Fruit fly (Drosophila melanogaster): ENCODE data around the gene BicD.

Gene BicD

dm6 chr2L:17514090-17514715 is 41.2 kb upstream of the BicD start (continued):
- TF ChIP-seq PHDP (tag; optimal IDR thresholded peaks at IDR 0.05) = peak; percentile 88
- TF ChIP-seq Usf (GFP tag; optimal IDR thresholded peaks at IDR 0.05) = peak; percentile 57
- peak; percentile 64 for TF ChIP-seq CG7786 (GFP tag; optimal IDR thresholded peaks at IDR 0.05)
- TF ChIP-seq CG18599 (GFP tag; optimal IDR thresholded peaks at IDR 0.05) = peak; percentile 96
- TF ChIP-seq hbn (GFP tag; IDR thresholded peaks at IDR 0.05; ENCODE audit: partially characterized antibody) = no peak
- peak; percentile 63 for TF ChIP-seq Max (GFP tag; optimal IDR thresholded peaks at IDR 0.05)
- no peak for TF ChIP-seq hth (optimal IDR thresholded peaks at IDR 0.05)
- peak; percentile 70 for TF ChIP-seq dimm (GFP tag; IDR thresholded peaks at IDR 0.05)
- peak; percentile 44; the same call in 1 of the 2 replicates for TF ChIP-seq Adf1 (GFP tag; IDR thresholded peaks at IDR 0.05)
- TF ChIP-seq CG18011 (GFP tag; optimal IDR thresholded peaks at IDR 0.05) = no peak
- no peak for TF ChIP-seq Hr39 (optimal IDR thresholded peaks at IDR 0.05)
- TF ChIP-seq disco-r (GFP tag; optimal IDR thresholded peaks at IDR 0.05) = peak; percentile 45
- TF ChIP-seq CG14667 (GFP tag; IDR thresholded peaks at IDR 0.05) = peak; percentile 80
- TF ChIP-seq CG31388 (GFP tag; optimal IDR thresholded peaks at IDR 0.05) = peak; percentile 54
- no peak for TF ChIP-seq her (GFP tag; optimal IDR thresholded peaks at IDR 0.05)
- TF ChIP-seq onecut (GFP tag; IDR thresholded peaks at IDR 0.05) = peak; percentile 84
- no peak for TF ChIP-seq knrl (GFP tag; IDR thresholded peaks at IDR 0.05; ENCODE audit: partially characterized antibody)
- TF ChIP-seq Fer3 (tag; optimal IDR thresholded peaks at IDR 0.05) = peak; percentile 87
- TF ChIP-seq cwo (GFP tag; optimal IDR thresholded peaks at IDR 0.05) = peak; percentile 83
- TF ChIP-seq ewg (GFP tag; optimal IDR thresholded peaks at IDR 0.05) = peak; percentile 76
- TF ChIP-seq Med (GFP tag) = no peak
- peak; percentile 83 for TF ChIP-seq CG6813 (GFP tag; optimal IDR thresholded peaks at IDR 0.05)
- TF ChIP-seq Taf1 (GFP tag; IDR thresholded peaks at IDR 0.05) = peak; percentile 41; the same call in 1 of the 2 replicates
- no peak for TF ChIP-seq kay (GFP tag; optimal IDR thresholded peaks at IDR 0.05)
- TF ChIP-seq Blimp-1 (GFP tag; optimal IDR thresholded peaks at IDR 0.05) = peak; percentile 90
- peak; percentile 85 for TF ChIP-seq CG2202 (tag; optimal IDR thresholded peaks at IDR 0.05)
- TF ChIP-seq CG2120 (GFP tag; optimal IDR thresholded peaks at IDR 0.05) = no peak
- peak in 1 of 2 experiments; percentile 45 for TF ChIP-seq tll (GFP tag; optimal IDR thresholded peaks at IDR 0.05)
- peak; percentile 95 for TF ChIP-seq dmrt11E (tag; optimal IDR thresholded peaks at IDR 0.05)
- peak; percentile 86 for TF ChIP-seq tgo (GFP tag; IDR thresholded peaks at IDR 0.05)
- TF ChIP-seq Lhr (GFP tag; optimal IDR thresholded peaks at IDR 0.05) = peak; percentile 69
- peak; percentile 64; the same call in 1 of the 3 replicates for TF ChIP-seq jigr1 (GFP tag; IDR thresholded peaks at IDR 0.05)
- TF ChIP-seq gsb-n (tag; optimal IDR thresholded peaks at IDR 0.05) = peak; percentile 87
- peak; percentile 81 for TF ChIP-seq CG3281 (GFP tag; optimal IDR thresholded peaks at IDR 0.05)
- peak; percentile 60 for TF ChIP-seq repo (GFP tag; optimal IDR thresholded peaks at IDR 0.05)
- TF ChIP-seq row (GFP tag; IDR thresholded peaks at IDR 0.05) = peak; percentile 93
- TF ChIP-seq Spps (tag; optimal IDR thresholded peaks at IDR 0.05) = peak; percentile 85
- peak; percentile 63 for TF ChIP-seq CG6654 (GFP tag; optimal IDR thresholded peaks at IDR 0.05)
- peak; percentile 79 for TF ChIP-seq HmgZ (tag; optimal IDR thresholded peaks at IDR 0.05)
- TF ChIP-seq CG17385 (GFP tag; optimal IDR thresholded peaks at IDR 0.05) = peak; percentile 85
- TF ChIP-seq CG4404 (GFP tag; IDR thresholded peaks at IDR 0.05) = peak; percentile 86
- peak; percentile 38; the same call in 1 of the 2 replicates for TF ChIP-seq aop (GFP tag; IDR thresholded peaks at IDR 0.05)
- TF ChIP-seq ken (GFP tag; IDR thresholded peaks at IDR 0.05) = peak; percentile 80
- peak; percentile 79 for TF ChIP-seq slbo (GFP tag; IDR thresholded peaks at IDR 0.05)
- TF ChIP-seq vnd (GFP tag; IDR thresholded peaks at IDR 0.05; ENCODE audit: partially characterized antibody) = no peak
- TF ChIP-seq al (GFP tag; IDR thresholded peaks at IDR 0.05) = peak; percentile 47; the same call in 1 of the 2 replicates
- peak; percentile 48 for TF ChIP-seq fd3F (GFP tag; optimal IDR thresholded peaks at IDR 0.05)
- peak; percentile 76 for TF ChIP-seq CG10654 (GFP tag; optimal IDR thresholded peaks at IDR 0.05)
- TF ChIP-seq CG1529 (GFP tag; optimal IDR thresholded peaks at IDR 0.05) = peak; percentile 79
- TF ChIP-seq CG17328 (GFP tag; IDR thresholded peaks at IDR 0.05) = peak; percentile 85

Measured in whole organism, embryonic.